Worm (Caenorhabditis elegans) whole organism, midembryonic: ENCODE measurements around the gene nhl-2.

Experiments
- cog-1 ChIP-seq: sonication (generic microtip); optimal IDR thresholded peaks from 2 replicates; lab custom pipeline; 2016; ENCODE audit warnings: missing genetic modification characterization, missing compliant biosample characterization
- klf-2 ChIP-seq: fragments of 200-800 bp; sonication (Bioruptor generic); conservative IDR thresholded peaks from 2 replicates; pipeline ENCODE4 v1.3.6; 2022; ENCODE audit warnings: missing genetic modification reagents, missing genetic modification characterization, missing compliant biosample characterization
- ref-1 ChIP-seq: fragments of 200-800 bp; sonication (Bioruptor generic); conservative IDR thresholded peaks from 2 replicates; pipeline ENCODE4 v1.3.6; 2022; ENCODE audit warnings: missing genetic modification reagents, missing genetic modification characterization, missing compliant biosample characterization
- tab-1 ChIP-seq: fragments of 200-800 bp; sonication (Bioruptor generic); IDR thresholded peaks from 2 replicates; pipeline ENCODE4 v1.3.6; 2022; ENCODE audit warnings: missing genetic modification characterization, missing compliant biosample characterization

DNA sequence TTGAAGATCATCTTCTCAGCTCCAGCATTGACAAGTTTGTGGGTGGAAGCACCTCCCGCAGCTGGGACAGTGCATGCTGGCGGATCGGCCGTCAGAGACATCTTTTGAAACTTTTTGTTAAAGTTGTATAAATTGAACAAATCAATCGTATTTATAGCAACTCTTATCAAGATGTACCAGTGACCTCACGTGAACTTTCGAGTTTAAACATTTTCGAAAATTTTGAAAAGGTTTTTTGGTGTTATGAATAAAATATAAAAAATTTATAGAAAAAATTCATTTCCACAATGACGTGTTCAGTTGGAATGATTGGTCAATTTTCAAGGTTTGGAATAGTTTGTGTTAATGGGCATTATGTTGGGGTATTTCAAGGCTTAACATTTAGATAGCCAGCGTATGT, 30.2 kb downstream of the nhl-2 start, which contains the start of the genes msd-4 and C35D10.3:
- TF ChIP-seq tab-1 (GFP tag; lab: Robert Waterston, UW) (no peak), klf-2 (GFP tag; lab: Robert Waterston, UW) (no peak), cog-1 (tag; lab: Kevin White, UChicago) (no peak), ref-1 (GFP tag; lab: Robert Waterston, UW) (no peak)
